Worm (Caenorhabditis elegans): ENCODE measurements around the gene dpy-27.
"Not testable (repeated sequence)": the region's sequence is repeated elsewhere in the genome, so short reads cannot be mapped to it uniquely, and the experiment has no call there.

Gene dpy-27

DNA sequence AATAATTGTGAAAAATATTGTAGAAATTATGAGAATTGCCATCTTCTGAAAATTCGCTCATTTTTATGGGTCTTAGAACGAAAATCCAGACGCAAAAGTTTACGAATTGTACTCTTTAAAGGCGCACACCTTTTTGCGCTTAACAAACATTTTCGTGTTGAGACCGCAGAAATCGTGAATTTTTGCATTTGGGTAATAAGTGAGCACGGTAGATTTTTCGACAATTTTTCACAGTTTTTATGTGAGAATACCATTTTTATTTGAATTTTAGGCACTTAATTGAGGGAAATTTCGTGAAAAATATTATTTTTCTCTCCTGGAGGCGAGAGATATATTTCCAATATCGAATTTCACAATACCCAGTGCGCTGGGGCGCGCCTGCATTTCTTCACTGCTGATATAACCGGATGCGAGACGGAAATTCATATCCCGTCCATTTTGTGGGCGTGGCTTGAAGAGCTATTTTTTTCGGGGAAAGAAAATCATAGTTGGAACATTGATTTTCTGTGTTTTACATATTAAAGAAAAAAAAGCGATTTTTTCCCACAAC, 32.6 kb upstream of the dpy-27 start, which contains the start of gene cyp-25A4:
Gene cyp-25A4 (minus strand): TSS at position 51 of the 550 bp plus-strand sequence.
- TF ChIP-seq hmg-1.2 (GFP tag; IDR thresholded peaks at IDR 0.05) (peak; percentile 54; the same call in 1 of the 2 replicates), mcd-1 (GFP tag; IDR thresholded peaks at IDR 0.05) (peak; percentile 75), cebp-1 (GFP tag; IDR thresholded peaks at IDR 0.05) (peak; percentile 83), cebp-1 (tag; optimal IDR thresholded peaks at IDR 0.05) (peak; percentile 75)

- TF ChIP-seq Y53G8AR.9 (GFP tag; conservative IDR thresholded peaks at IDR 0.05) = peak; percentile 25; the same call in 1 of the 2 replicates
- TF ChIP-seq egrh-3 (GFP tag; IDR thresholded peaks at IDR 0.05) = peak; percentile 83
Observed at ce11 chrIII:3845708-3846107, 26.2 kb upstream of the dpy-27 start.

DNA sequence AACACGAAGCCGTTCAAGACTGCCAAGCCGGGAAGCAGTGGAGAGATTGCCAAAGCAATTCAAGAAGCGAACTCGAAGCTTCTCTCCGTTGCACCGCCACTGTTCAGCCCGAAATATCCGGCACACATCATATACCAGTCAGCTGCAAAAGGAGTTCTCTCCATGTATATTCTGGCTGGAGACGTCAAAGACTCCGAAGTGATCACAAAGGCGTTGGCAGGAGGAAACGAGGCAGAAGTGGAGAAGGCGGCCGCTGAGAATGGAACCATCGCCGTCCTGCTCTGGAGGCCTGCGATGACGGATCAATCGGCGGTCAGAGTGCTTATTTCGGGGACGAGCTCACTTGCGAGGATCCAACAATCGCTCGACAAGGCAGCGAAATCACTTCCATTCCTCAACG, 25.7 kb upstream of the dpy-27 start:
- TF ChIP-seq egl-44 (GFP tag; IDR thresholded peaks at IDR 0.05) (0 out of 2 replicates have a peak, but pooled peaks have one; percentile 10), Y95B8A.8 (GFP tag; IDR thresholded peaks at IDR 0.05) (0 out of 2 replicates have a peak, but pooled peaks have one; percentile 6), lin-26 (GFP tag; IDR thresholded peaks at IDR 0.05) (peak; percentile 6; the same call in 1 of the 2 replicates), hsf-1 (GFP tag; IDR thresholded peaks at IDR 0.05) (peak; percentile 19; the same call in 1 of the 2 replicates), madf-6 (GFP tag; IDR thresholded peaks at IDR 0.05) (peak; percentile 53), madf-3 (GFP tag; IDR thresholded peaks at IDR 0.05) (0 out of 2 replicates have a peak, but pooled peaks have one; percentile 69)

- TF ChIP-seq madf-3 (GFP tag; IDR thresholded peaks at IDR 0.05) (peak; percentile 61; the same call in 1 of the 2 replicates), D2030.7 (GFP tag; IDR thresholded peaks at IDR 0.05) (peak; percentile 33), attf-6 (GFP tag; IDR thresholded peaks at IDR 0.05) (peak; percentile 10; the same call in 1 of the 2 replicates), ztf-25 (GFP tag; IDR thresholded peaks at IDR 0.05) (peak; percentile 38; the same call in 1 of the 2 replicates), ceh-40 (GFP tag; IDR thresholded peaks at IDR 0.05) (peak; percentile 77), Y79H2A.3 (GFP tag; conservative IDR thresholded peaks at IDR 0.05) (peak; percentile 98), madf-6 (GFP tag; IDR thresholded peaks at IDR 0.05) (peak; percentile 65), dox-1 (GFP tag; IDR thresholded peaks at IDR 0.05) (0 out of 2 replicates have a peak, but pooled peaks have one; percentile 6), cebp-1 (tag; optimal IDR thresholded peaks at IDR 0.05) (peak; percentile 12), aptf-3 (GFP tag; IDR thresholded peaks at IDR 0.05) (0 out of 2 replicates have a peak, but pooled peaks have one; percentile 30), B0019.2 (GFP tag; conservative IDR thresholded peaks at IDR 0.05) (peak; percentile 41; the same call in 1 of the 2 replicates), Y95B8A.8 (GFP tag; IDR thresholded peaks at IDR 0.05) (peak; percentile 85; the same call in 1 of the 2 replicates), C17E4.6 (GFP tag; IDR thresholded peaks at IDR 0.05) (0 out of 2 replicates have a peak, but pooled peaks have one; percentile 16), hsf-1 (GFP tag; IDR thresholded peaks at IDR 0.05) (peak; percentile 78), F33H1.4 (GFP tag; IDR thresholded peaks at IDR 0.05) (peak; percentile 16; the same call in 1 of the 2 replicates), pbrm-1 (GFP tag; IDR thresholded peaks at IDR 0.05) (0 out of 2 replicates have a peak, but pooled peaks have one; percentile 36), lin-26 (GFP tag; IDR thresholded peaks at IDR 0.05) (peak; percentile 68), ceh-58 (GFP tag; IDR thresholded peaks at IDR 0.05) (0 out of 2 replicates have a peak, but pooled peaks have one; percentile 33)
- not testable (repeated sequence) for TF ChIP-seq cebp-1 (GFP tag; IDR thresholded peaks at IDR 0.05)
Observed at ce11 chrIII:3844746-3845145, 25.3 kb upstream of the dpy-27 start, which contains the start of gene maph-1.3. maph-1.3 (plus strand) TSS chrIII:3844893.

DNA sequence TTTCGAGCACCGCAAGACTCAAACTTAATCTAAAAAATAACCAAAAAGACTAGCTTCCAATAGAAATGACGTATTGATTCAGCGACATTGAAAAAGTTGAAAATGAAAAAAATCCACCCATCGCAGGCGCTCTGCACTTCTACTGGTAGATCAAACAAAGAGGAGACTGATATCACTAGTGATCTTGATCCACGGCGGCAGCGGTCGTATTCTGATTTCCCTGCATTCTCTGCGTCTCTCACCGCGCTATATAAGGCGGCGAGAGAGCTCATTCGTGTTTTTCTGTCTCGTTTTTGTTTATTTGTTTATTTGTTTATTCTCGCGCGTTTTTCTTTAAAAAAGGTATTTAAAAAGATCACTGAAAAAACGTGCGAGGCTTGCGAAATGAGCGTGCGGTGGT, 24.7 kb upstream of the dpy-27 start:
- peak; percentile 85 for TF ChIP-seq madf-3 (GFP tag; IDR thresholded peaks at IDR 0.05)
- TF ChIP-seq Y95B8A.8 (GFP tag; IDR thresholded peaks at IDR 0.05) = peak; percentile 80; the same call in 1 of the 2 replicates
- peak; percentile 72 for TF ChIP-seq dox-1 (GFP tag; IDR thresholded peaks at IDR 0.05)
- peak; percentile 82 for TF ChIP-seq hsf-1 (GFP tag; IDR thresholded peaks at IDR 0.05)
- TF ChIP-seq xnd-1 (tag; optimal IDR thresholded peaks at IDR 0.05) = peak; percentile 80
- TF ChIP-seq madf-8 (GFP tag; conservative IDR thresholded peaks at IDR 0.05) = peak; percentile 87
- TF ChIP-seq madf-6 (GFP tag; IDR thresholded peaks at IDR 0.05) = peak; percentile 97
- TF ChIP-seq attf-6 (GFP tag; IDR thresholded peaks at IDR 0.05) = 0 out of 2 replicates have a peak, but pooled peaks have one; percentile 32
- peak; percentile 81 for TF ChIP-seq D2030.7 (GFP tag; IDR thresholded peaks at IDR 0.05)
- peak; percentile 70 for TF ChIP-seq F33H1.4 (GFP tag; IDR thresholded peaks at IDR 0.05)
- TF ChIP-seq lsl-1 (GFP tag; optimal IDR thresholded peaks at IDR 0.05) = peak; percentile 53
- peak; percentile 6 for TF ChIP-seq unc-130 (GFP tag; optimal IDR thresholded peaks at IDR 0.05)
- TF ChIP-seq B0019.2 (GFP tag; conservative IDR thresholded peaks at IDR 0.05) = peak; percentile 62; the same call in 1 of the 2 replicates
- peak; percentile 84 for TF ChIP-seq ceh-91 (GFP tag; IDR thresholded peaks at IDR 0.05)
- TF ChIP-seq pbrm-1 (GFP tag; IDR thresholded peaks at IDR 0.05) = peak; percentile 42; the same call in 1 of the 2 replicates
- TF ChIP-seq mcd-1 (GFP tag; IDR thresholded peaks at IDR 0.05) = peak; percentile 27; the same call in 1 of the 2 replicates
- peak; percentile 72 for TF ChIP-seq rcor-1 (GFP tag; IDR thresholded peaks at IDR 0.05)
- peak; percentile 66; the same call in 1 of the 2 replicates for TF ChIP-seq C17E4.6 (GFP tag; IDR thresholded peaks at IDR 0.05)
- peak; percentile 2 for TF ChIP-seq tlf-1 (GFP tag; optimal IDR thresholded peaks at IDR 0.05)
- peak; percentile 81 for TF ChIP-seq Y53G8AR.9 (GFP tag; conservative IDR thresholded peaks at IDR 0.05)
- TF ChIP-seq snpc-3.4 (tag; optimal IDR thresholded peaks at IDR 0.05) = peak; percentile 6
- TF ChIP-seq hmg-1.2 (GFP tag; IDR thresholded peaks at IDR 0.05) = peak; percentile 42; the same call in 1 of the 2 replicates
- TF ChIP-seq ekl-4 (GFP tag; IDR thresholded peaks at IDR 0.05) = peak; percentile 37; the same call in 1 of the 2 replicates
- TF ChIP-seq efl-1 (GFP tag; optimal IDR thresholded peaks at IDR 0.05) = peak; percentile 84
